Fruit fly (Drosophila melanogaster) Kc167 (cell line): ENCODE results near the gene Ir85a.

ENCODE experiments used
- Myc ChIP-seq: fragments of >200 bp; optimal IDR thresholded peaks from 2 replicates; lab custom pipeline; 2017; ENCODE audit warnings: missing external identifiers
- insv ChIP-seq: fragments of >200 bp; optimal IDR thresholded peaks from 3 replicates; lab custom pipeline; 2018; ENCODE audit warnings: missing external identifiers
- psq ChIP-seq: fragments of >200 bp; optimal IDR thresholded peaks from 2 replicates; lab custom pipeline; 2017; ENCODE audit warnings: missing external identifiers

dm6 chr3R:8806638-8807037 is 12.2 kb downstream of the Ir85a start:
- TF ChIP-seq insv (lab: Kevin White, UChicago): no peak
- TF ChIP-seq Myc (lab: Kevin White, UChicago): no peak
- TF ChIP-seq psq: no peak
